Fruit fly (Drosophila melanogaster): ENCODE results near the gene Dpp10.
A peak's percentile ranks its signal among the peaks of the same experiment; 100 is the strongest.

Gene Dpp10

DNA sequence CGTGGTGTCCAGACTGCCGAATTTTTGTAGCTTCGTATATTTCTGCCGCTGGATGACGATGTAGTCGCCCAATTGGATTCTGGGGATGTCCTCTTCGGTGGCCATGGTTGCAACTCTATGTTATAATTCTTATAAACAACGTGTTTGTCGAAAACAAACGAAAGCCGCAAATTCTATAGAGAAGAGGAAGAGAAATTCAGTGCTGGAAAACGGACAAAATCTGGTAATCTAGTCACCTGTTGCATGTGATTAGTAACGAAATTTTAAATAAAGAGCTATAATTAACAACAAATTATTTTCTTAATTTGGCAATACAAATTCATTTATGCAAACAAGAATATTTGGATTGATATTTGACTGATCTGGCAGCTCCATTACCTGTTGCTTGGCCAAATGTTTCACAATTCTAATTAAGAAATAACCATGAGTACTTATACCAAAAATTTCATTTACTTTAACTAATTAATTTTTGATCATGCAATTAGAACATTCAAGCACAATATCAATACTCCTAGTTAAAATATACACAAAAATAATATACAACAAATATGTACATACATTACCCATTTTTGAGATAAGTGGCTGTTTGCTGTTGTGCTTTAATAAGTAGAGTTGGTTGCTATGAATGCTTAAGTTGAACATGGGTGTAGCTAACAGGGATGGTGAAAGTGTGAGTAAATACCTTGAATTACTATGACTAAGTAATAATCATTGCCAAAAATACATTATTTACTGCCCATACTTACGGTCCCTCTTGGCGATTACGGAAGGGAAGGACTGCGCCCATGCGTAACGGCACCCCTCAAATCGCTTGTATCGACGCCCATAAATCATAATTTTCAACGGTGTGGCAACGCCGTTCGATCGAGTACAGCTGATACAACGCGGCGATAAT, 39.2 kb downstream of the Dpp10 start, which contains the start of the genes Trmt6 and Ent2:
TSS of gene Trmt6 (minus strand) at position 827 of the 895 bp plus-strand sequence.
TSS of gene Ent2 (plus strand) at position 863 of the 895 bp plus-strand sequence.
- peak; percentile 95 for TF ChIP-seq CG12605 (GFP tag; IDR thresholded peaks at IDR 0.05)
- TF ChIP-seq CG13204 (GFP tag; optimal IDR thresholded peaks at IDR 0.05) = peak; percentile 71
- peak; percentile 95 for TF ChIP-seq CG17806 (tag; optimal IDR thresholded peaks at IDR 0.05)
- peak; percentile 96 for TF ChIP-seq Snoo (tag; optimal IDR thresholded peaks at IDR 0.05)
- TF ChIP-seq Ets98B (GFP tag; IDR thresholded peaks at IDR 0.05) = peak; percentile 98
- TF ChIP-seq CG8301 (tag; optimal IDR thresholded peaks at IDR 0.05) = peak; percentile 96
- peak; percentile 92 for TF ChIP-seq CG15710 (tag; optimal IDR thresholded peaks at IDR 0.05)
- TF ChIP-seq Pif1A (GFP tag; optimal IDR thresholded peaks at IDR 0.05) = peak; percentile 96
- peak; percentile 99 for TF ChIP-seq fd96Ca (GFP tag; IDR thresholded peaks at IDR 0.05)
- peak; percentile 88 for TF ChIP-seq gl (tag; optimal IDR thresholded peaks at IDR 0.05)
- TF ChIP-seq rn (GFP tag; IDR thresholded peaks at IDR 0.05) = peak; percentile 98
- peak; percentile 97 for TF ChIP-seq CG14655 (GFP tag; optimal IDR thresholded peaks at IDR 0.05)
- peak; percentile 96 for TF ChIP-seq CG8159 (tag; optimal IDR thresholded peaks at IDR 0.05)
- TF ChIP-seq CG32121 (GFP tag; IDR thresholded peaks at IDR 0.05) = peak; percentile 98
- TF ChIP-seq CG10348 (GFP tag; IDR thresholded peaks at IDR 0.05) = peak; percentile 96
- TF ChIP-seq Pif1B (GFP tag; optimal IDR thresholded peaks at IDR 0.05) = peak; percentile 97
- peak; percentile 67 for TF ChIP-seq D1 (tag; optimal IDR thresholded peaks at IDR 0.05)
- peak; percentile 93 for TF ChIP-seq CG34367 (tag; optimal IDR thresholded peaks at IDR 0.05)
- TF ChIP-seq CG4496 (GFP tag; IDR thresholded peaks at IDR 0.05) = peak; percentile 99
- TF ChIP-seq EcR (GFP tag; optimal IDR thresholded peaks at IDR 0.05) = peak; percentile 53
- peak; percentile 93 for TF ChIP-seq CG9948 (tag; optimal IDR thresholded peaks at IDR 0.05)

DNA sequence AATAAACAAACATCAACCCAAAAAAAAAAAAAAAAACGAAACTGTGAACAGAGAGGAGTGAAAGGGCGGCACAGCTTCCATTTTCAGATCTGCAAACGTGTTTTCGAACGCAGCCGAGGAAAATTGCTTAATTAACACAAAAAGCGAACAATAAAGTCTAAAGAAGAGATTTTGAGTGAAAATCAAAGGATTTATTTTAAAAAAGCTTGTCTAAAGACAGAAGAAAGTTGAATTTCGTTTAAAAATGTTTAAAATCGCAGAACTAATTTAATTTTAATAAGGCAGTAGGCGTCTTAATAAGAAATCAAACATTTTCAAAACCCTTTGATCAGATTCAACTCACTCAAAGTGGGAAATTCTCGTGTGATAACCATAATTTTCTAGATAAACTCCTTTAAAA, 41.7 kb downstream of the Dpp10 start, which contains the start of gene COX5BL:
TSS of gene COX5BL (plus strand) at position 301 of the 400 bp plus-strand sequence.
- TF ChIP-seq Ets98B (GFP tag; IDR thresholded peaks at IDR 0.05) (no peak), CG14655 (GFP tag; optimal IDR thresholded peaks at IDR 0.05) (no peak), CG13204 (GFP tag; optimal IDR thresholded peaks at IDR 0.05) (no peak), Snoo (tag; optimal IDR thresholded peaks at IDR 0.05) (no peak), CG34367 (tag; optimal IDR thresholded peaks at IDR 0.05) (no peak)

DNA sequence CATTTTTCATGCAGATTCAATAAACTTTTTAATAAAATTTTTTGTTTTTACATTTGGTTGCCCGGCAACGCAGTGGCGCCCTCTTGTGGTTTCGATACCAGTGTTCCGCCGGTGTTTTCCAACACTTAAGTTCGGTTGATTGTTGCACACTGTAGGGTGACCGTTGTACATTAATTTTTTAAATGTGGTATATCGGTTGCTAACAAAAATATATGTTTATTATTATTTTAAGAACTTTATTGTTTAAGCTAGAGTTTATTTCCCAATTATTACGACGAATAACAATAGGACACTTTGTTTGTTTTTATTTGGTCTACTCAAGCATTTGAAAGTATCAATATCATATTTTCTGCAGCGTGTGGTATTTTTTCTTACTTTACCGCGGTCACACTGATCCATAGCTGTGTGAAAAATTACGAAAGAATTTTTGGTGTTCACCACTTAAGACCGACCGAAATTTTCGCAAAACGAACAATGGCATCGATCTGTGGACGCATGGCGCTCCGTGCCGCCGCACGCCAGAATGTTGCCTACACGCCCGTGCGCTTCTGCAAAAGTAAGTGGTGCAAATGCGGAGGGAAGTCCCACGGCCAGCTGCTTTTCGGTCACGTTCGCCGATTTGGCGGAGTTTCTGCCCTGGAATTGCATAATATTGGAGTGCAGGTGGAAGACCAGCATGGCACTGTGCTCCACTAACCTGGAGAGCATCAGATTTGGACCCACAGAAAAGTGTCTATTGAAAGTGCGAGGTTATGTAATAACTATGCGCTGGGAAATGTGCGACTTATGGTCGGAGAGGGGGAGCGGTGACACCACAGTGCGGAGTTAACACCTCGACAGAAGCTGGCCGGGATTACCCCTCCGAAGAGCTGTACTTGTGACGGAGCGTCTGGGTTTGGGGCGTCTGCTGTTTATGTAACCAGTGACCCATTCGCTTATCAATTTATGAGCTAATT, 43.2 kb downstream of the Dpp10 start, which contains the start of the genes IFT52 and COX5B:
TSS of gene IFT52 (minus strand) at position 74 of the 956 bp plus-strand sequence.
TSS of gene COX5B (plus strand) at position 372 of the 956 bp plus-strand sequence.
- TF ChIP-seq CG17806 (tag; optimal IDR thresholded peaks at IDR 0.05) (no peak), gl (tag; optimal IDR thresholded peaks at IDR 0.05) (no peak), CG32121 (GFP tag; IDR thresholded peaks at IDR 0.05) (peak; percentile 27; the same call in 1 of the 2 replicates), Pif1B (GFP tag; optimal IDR thresholded peaks at IDR 0.05) (no peak), fd96Ca (GFP tag; IDR thresholded peaks at IDR 0.05) (no peak), CG4496 (GFP tag; IDR thresholded peaks at IDR 0.05) (peak; percentile 53; the same call in 1 of the 3 replicates), rn (GFP tag; IDR thresholded peaks at IDR 0.05) (0 out of 2 replicates have a peak, but pooled peaks have one; percentile 26), CG14655 (GFP tag; optimal IDR thresholded peaks at IDR 0.05) (no peak), CG13204 (GFP tag; optimal IDR thresholded peaks at IDR 0.05) (no peak), EcR (GFP tag; optimal IDR thresholded peaks at IDR 0.05) (no peak), CG8159 (tag; optimal IDR thresholded peaks at IDR 0.05) (peak; percentile 23), D1 (tag; optimal IDR thresholded peaks at IDR 0.05) (peak; percentile 57), CG10348 (GFP tag; IDR thresholded peaks at IDR 0.05) (no peak), Ets98B (GFP tag; IDR thresholded peaks at IDR 0.05) (peak; percentile 34), CG15710 (tag; optimal IDR thresholded peaks at IDR 0.05) (no peak), CG8301 (tag; optimal IDR thresholded peaks at IDR 0.05) (no peak), Pif1A (GFP tag; optimal IDR thresholded peaks at IDR 0.05) (peak; percentile 45), Snoo (tag; optimal IDR thresholded peaks at IDR 0.05) (peak; percentile 49)

DNA sequence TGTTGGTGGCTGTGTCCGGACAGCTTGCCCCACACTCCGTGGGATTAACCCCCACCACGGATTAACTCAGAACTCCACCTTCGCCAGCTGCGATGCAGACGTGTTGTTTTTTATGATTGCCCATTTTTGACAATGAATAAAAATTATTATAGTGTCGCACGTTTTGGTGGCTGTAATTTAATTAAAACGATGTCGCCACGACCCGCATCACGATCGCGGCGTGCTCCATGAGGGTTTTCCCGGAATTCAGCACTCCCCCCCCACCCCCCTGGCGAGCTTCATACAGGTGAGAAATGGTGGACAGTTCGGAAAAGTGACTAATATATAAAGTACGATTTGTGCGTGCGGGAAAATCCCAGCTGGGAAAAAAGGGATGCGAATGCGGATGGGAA, 47.1 kb downstream of the Dpp10 start:
- TF ChIP-seq Snoo (tag; optimal IDR thresholded peaks at IDR 0.05) (no peak), Pif1A (GFP tag; optimal IDR thresholded peaks at IDR 0.05) (no peak), CG8301 (tag; optimal IDR thresholded peaks at IDR 0.05) (no peak), CG9948 (tag; optimal IDR thresholded peaks at IDR 0.05) (no peak), CG17806 (tag; optimal IDR thresholded peaks at IDR 0.05) (no peak), fd96Ca (GFP tag; IDR thresholded peaks at IDR 0.05) (no peak), CG4496 (GFP tag; IDR thresholded peaks at IDR 0.05) (no peak), CG10348 (GFP tag; IDR thresholded peaks at IDR 0.05) (no peak), CG14655 (GFP tag; optimal IDR thresholded peaks at IDR 0.05) (no peak), CG15710 (tag; optimal IDR thresholded peaks at IDR 0.05) (no peak), CG13204 (GFP tag; optimal IDR thresholded peaks at IDR 0.05) (no peak), Ets98B (GFP tag; IDR thresholded peaks at IDR 0.05) (no peak), CG32121 (GFP tag; IDR thresholded peaks at IDR 0.05) (no peak), D1 (tag; optimal IDR thresholded peaks at IDR 0.05) (no peak), gl (tag; optimal IDR thresholded peaks at IDR 0.05) (no peak), Pif1B (GFP tag; optimal IDR thresholded peaks at IDR 0.05) (no peak)

Measured in whole organism, pupa.